Fruit fly (Drosophila melanogaster): Measurements from ENCODE around the gene Ref1.
A peak's percentile ranks its signal among the peaks of the same experiment; 100 is the strongest.

Gene Ref1

DNA sequence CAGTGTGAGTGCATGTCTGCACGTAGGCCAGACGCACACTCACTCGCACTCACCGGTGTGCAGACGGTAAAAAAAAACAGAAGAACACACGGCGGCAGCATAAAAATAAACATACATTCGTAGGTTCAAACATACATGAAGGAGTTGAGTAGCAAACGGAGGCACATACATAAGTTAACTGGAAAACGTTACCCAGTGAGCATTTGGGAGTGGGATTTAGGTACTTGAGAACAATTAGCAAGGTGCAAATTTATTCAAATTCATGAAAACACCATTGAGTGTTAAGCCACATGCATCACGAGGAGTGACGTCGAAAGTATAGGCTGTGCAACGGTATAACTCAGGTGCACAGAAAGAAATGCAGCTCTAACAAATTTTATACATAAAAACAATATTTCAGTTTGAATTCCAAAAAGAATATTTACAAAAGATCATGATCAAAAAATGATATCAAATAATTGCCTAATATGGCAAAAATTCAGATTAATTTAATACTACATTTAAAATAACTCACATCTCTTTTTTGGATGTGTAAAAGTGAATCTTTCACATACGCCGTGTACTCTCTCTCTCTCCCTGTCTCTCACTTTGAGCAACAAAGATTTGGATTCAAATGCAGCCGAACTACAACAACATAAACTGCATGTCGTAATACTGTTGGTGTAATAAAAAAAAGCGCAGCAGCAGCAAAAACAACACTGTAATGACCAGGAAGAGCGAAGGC lies 28.6 kb upstream of the Ref1 start (continued):
- TF ChIP-seq D (optimal IDR thresholded peaks at IDR 0.05): no peak
- peak; percentile 98 for TF ChIP-seq D (GFP tag; optimal IDR thresholded peaks at IDR 0.05)
- no peak for TF ChIP-seq schlank (tag; optimal IDR thresholded peaks at IDR 0.05)
- TF ChIP-seq sim (GFP tag; IDR thresholded peaks at IDR 0.05): no peak
- TF ChIP-seq chm (GFP tag; IDR thresholded peaks at IDR 0.05): no peak
- TF ChIP-seq CG10366 (GFP tag; IDR thresholded peaks at IDR 0.05): no peak
- peak; percentile 72 for TF ChIP-seq Deaf1 (tag; optimal IDR thresholded peaks at IDR 0.05)
- TF ChIP-seq Atf3 (GFP tag; optimal IDR thresholded peaks at IDR 0.05): peak; percentile 92
- TF ChIP-seq Kr (GFP tag; optimal IDR thresholded peaks at IDR 0.05): peak; percentile 83
- peak; percentile 95 for TF ChIP-seq Xbp1 (GFP tag; optimal IDR thresholded peaks at IDR 0.05)
- peak; percentile 86 for TF ChIP-seq CG3065 (GFP tag; optimal IDR thresholded peaks at IDR 0.05)
- TF ChIP-seq CG12071 (GFP tag; optimal IDR thresholded peaks at IDR 0.05): peak; percentile 80
- no peak for TF ChIP-seq CG11695 (GFP tag; IDR thresholded peaks at IDR 0.05)
- peak; percentile 44 for TF ChIP-seq Dip3 (GFP tag; optimal IDR thresholded peaks at IDR 0.05)
- peak in 1 of 2 experiments; percentile 76 for TF ChIP-seq tll (GFP tag; optimal IDR thresholded peaks at IDR 0.05)
- TF ChIP-seq CG18764 (GFP tag; optimal IDR thresholded peaks at IDR 0.05): peak; percentile 95
- TF ChIP-seq CG4707 (GFP tag; optimal IDR thresholded peaks at IDR 0.05): peak; percentile 89
- no peak for TF ChIP-seq Dip2 (GFP tag; IDR thresholded peaks at IDR 0.05)
- TF ChIP-seq Gsc (GFP tag; IDR thresholded peaks at IDR 0.05): no peak
- TF ChIP-seq gt (GFP tag; IDR thresholded peaks at IDR 0.05): no peak
- peak; percentile 93 for TF ChIP-seq CG13123 (GFP tag; optimal IDR thresholded peaks at IDR 0.05)
- TF ChIP-seq twi (tag; optimal IDR thresholded peaks at IDR 0.05): peak; percentile 96
- TF ChIP-seq dmrt99B (tag; optimal IDR thresholded peaks at IDR 0.05): peak; percentile 98
- TF ChIP-seq CG12299 (tag; optimal IDR thresholded peaks at IDR 0.05): peak; percentile 84
- peak; percentile 69 for TF ChIP-seq sd (tag; optimal IDR thresholded peaks at IDR 0.05)
- TF ChIP-seq CG30403 (GFP tag; optimal IDR thresholded peaks at IDR 0.05): peak; percentile 95
- no peak for TF ChIP-seq ro (GFP tag; IDR thresholded peaks at IDR 0.05)
- peak; percentile 96 for TF ChIP-seq Hr3 (GFP tag; optimal IDR thresholded peaks at IDR 0.05)
- TF ChIP-seq Pdp1 (GFP tag; optimal IDR thresholded peaks at IDR 0.05): peak; percentile 86 to 91
- peak; percentile 93 for TF ChIP-seq CG12659 (GFP tag; optimal IDR thresholded peaks at IDR 0.05)
- TF ChIP-seq Trl (optimal IDR thresholded peaks at IDR 0.05): peak in 1 of 2 experiments; percentile 69
- TF ChIP-seq Trl (GFP tag; optimal IDR thresholded peaks at IDR 0.05): peak; percentile 76
- TF ChIP-seq Ets97D (GFP tag; optimal IDR thresholded peaks at IDR 0.05): peak; percentile 66
- TF ChIP-seq Vsx1 (GFP tag; optimal IDR thresholded peaks at IDR 0.05): peak; percentile 70
- peak; percentile 78 for TF ChIP-seq scrt (GFP tag; optimal IDR thresholded peaks at IDR 0.05)
- no peak for TF ChIP-seq Taf1 (GFP tag; IDR thresholded peaks at IDR 0.05)
- TF ChIP-seq CG11247 (GFP tag; IDR thresholded peaks at IDR 0.05): no peak
- TF ChIP-seq CG12155 (GFP tag; optimal IDR thresholded peaks at IDR 0.05): peak; percentile 87
- TF ChIP-seq mld (GFP tag; IDR thresholded peaks at IDR 0.05; ENCODE audit: partially characterized antibody): no peak
- no peak for TF ChIP-seq emc (GFP tag; optimal IDR thresholded peaks at IDR 0.05)
- TF ChIP-seq B-H2 (GFP tag; optimal IDR thresholded peaks at IDR 0.05): no peak
- TF ChIP-seq CG6175 (GFP tag; IDR thresholded peaks at IDR 0.05): no peak
- TF ChIP-seq CG4282 (GFP tag; optimal IDR thresholded peaks at IDR 0.05): peak; percentile 61
- no peak for TF ChIP-seq CG34224 (GFP tag; IDR thresholded peaks at IDR 0.05; ENCODE audit: partially characterized antibody)
- TF ChIP-seq prd (optimal IDR thresholded peaks at IDR 0.05): no peak
- no peak for TF ChIP-seq prd (GFP tag; IDR thresholded peaks at IDR 0.05)
- peak; percentile 96 for TF ChIP-seq ATbp (GFP tag; optimal IDR thresholded peaks at IDR 0.05)
- no peak for TF ChIP-seq Hr39 (optimal IDR thresholded peaks at IDR 0.05)
- TF ChIP-seq HmgZ (tag; optimal IDR thresholded peaks at IDR 0.05): peak; percentile 84
- peak; percentile 77 for TF ChIP-seq YL-1 (GFP tag; optimal IDR thresholded peaks at IDR 0.05)
- TF ChIP-seq Oli (tag; optimal IDR thresholded peaks at IDR 0.05): peak; percentile 97

All from whole organism, embryonic.